Worm (Caenorhabditis elegans) whole organism, L4/young adult: ENCODE results near the gene gbb-1.

ENCODE experiments used
- W03F9.2 ChIP-seq: fragments of 150-350 bp; optimal IDR thresholded peaks from 2 replicates; lab custom pipeline; 2014; ENCODE audit warnings: missing biosample characterization, missing genetic modification characterization
- dao-5 ChIP-seq: sonication (generic microtip); optimal IDR thresholded peaks from 2 replicates; lab custom pipeline; 2016; ENCODE audit warnings: missing genotype, missing genetic modification characterization, moderate library complexity, missing compliant biosample characterization
- him-1 ChIP-seq: sonication (generic microtip); optimal IDR thresholded peaks from 2 replicates; lab custom pipeline; 2016; ENCODE audit warnings: missing genotype, missing genetic modification reagents, missing genetic modification characterization, missing compliant biosample characterization

gbb-1 gene

DNA sequence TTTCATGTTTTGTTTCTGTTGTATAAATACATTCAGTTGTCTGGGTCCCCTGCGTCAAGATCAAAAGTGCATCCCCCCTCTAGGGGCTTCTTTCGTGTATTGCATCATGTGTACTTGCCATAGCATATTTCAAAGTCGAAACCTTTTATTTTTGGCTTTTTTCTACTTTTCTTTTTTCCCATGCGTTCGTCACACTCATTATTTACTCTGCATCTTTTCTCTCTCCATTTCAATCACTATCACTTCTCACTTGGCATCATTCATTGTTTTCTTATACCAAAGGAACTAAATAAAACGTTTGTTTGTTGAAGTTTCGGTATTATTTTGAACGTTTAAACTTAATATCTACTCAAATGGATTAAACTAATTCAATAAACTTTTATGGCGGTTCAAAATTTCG, 18.2 kb upstream of the gbb-1 start:
- TF ChIP-seq dao-5 (tag; lab: Kevin White, UChicago) (no peak), him-1 (tag; lab: Kevin White, UChicago) (no peak)

DNA sequence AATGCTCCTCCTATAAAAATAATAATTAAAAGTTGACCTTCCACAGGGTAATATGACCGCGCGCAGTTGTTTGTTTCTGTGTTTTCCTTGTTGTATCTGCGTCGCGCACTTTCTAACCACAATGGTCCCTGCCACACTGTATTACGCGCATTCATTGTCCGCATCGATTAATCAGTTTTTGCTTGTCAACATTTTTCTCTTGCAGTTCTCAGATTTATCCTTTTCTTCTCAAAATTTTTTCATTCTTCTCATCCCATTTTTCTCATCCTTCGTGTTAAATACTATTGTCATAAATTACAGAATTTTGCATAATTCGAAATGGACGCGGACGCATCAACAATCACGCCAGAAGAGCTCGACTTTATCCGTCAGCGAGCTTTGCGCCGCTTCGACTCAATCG, 17.2 kb upstream of the gbb-1 start, which contains the start of gene pfk-1.1:
TSS of gene pfk-1.1 (plus strand) at position 301 of the 400 bp plus-strand sequence.
- TF ChIP-seq W03F9.2 (tag; lab: Kevin White, UChicago), result no peak
- no peak for TF ChIP-seq dao-5 (tag; lab: Kevin White, UChicago)
- no peak for TF ChIP-seq him-1 (tag; lab: Kevin White, UChicago)

DNA sequence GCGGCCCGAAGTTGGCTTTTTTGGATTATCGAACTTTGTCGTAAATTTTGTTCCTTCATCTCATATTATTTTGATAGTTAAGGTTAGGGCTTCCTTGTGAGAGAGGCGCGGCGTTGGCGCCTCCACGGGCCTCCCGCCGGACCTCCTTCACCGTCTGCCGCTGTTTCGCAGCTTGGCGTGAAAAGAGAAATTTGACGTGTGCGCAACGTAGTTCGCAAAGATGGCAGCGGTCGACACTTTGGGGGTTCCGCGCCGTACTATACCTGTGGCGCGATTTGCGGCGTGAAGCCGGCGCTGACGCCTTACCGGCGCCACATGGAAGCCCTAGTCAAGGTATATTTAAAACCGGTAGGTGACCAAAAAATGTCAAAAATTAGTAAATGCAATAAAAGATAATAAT, 15.4 kb upstream of the gbb-1 start:
- no peak for TF ChIP-seq dao-5 (tag; lab: Kevin White, UChicago)
- no peak for TF ChIP-seq W03F9.2 (tag; lab: Kevin White, UChicago)
- TF ChIP-seq him-1 (tag; lab: Kevin White, UChicago), result no peak

DNA sequence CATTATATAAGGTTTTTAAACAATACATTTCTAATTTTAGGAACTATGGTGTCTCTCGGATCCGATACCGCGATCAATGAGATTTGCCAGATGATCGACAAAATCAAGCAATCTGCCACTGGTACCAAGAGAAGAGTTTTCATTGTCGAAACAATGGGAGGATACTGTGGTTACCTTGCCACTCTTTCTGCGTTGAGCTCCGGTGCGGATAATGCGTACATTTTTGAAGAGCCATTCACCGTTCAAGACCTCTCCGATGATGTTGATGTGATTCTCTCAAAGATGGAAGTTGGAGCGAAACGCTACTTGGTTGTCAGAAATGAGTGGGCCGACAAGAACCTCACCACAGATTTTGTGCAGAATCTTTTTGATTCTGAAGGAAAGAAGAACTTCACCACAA, 14.1 kb upstream of the gbb-1 start:
- TF ChIP-seq him-1 (tag; lab: Kevin White, UChicago), result no peak
- no peak for TF ChIP-seq W03F9.2 (tag; lab: Kevin White, UChicago)
- TF ChIP-seq dao-5 (tag; lab: Kevin White, UChicago), result no peak

DNA sequence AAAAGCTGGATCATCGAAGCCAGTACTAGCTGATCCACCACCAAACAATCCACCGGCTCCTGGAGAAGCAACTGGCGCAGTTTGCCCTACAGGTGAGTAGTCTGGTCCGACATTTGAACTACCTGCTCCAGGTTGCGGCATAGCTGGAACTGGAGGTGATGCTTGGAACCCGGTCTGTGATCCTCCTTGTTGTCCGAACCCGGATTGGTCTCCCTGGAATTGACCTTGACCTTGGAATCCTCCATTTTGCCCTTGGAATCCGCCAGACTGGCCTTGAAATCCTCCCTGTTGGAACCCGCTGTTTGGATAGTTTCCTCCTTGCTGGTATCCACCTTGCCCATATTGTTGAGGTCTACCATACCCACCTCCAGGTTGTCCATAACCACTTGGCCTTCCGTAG, 11.8 kb upstream of the gbb-1 start:
- TF ChIP-seq him-1 (tag; lab: Kevin White, UChicago) (no peak), W03F9.2 (tag; lab: Kevin White, UChicago) (no peak), dao-5 (tag; lab: Kevin White, UChicago) (no peak)

DNA sequence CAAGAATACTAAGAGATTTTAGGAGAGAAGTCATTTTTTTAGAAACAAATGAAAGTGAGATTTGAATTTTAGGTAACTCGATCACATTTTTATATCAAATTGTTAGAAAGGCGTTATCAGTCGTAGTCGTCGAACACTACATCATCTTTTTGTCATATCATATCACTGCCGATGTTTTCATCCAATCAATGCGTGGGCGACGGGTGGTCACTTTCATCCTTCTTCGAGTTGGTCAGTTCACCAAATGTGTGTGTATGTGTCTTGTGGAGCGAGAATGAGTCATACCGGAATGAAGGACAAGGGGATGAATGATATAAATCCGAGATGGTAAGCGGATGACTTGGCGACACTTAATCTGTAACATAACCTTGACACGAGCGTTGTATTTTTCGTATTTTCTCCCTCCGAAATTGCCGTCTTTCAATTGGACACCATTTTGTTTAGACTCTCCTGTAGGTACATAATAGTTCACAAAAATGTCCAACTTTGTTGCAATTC, 11.2 kb upstream of the gbb-1 start, which contains the start of the genes Y41G9A.10 and Y41G9A.5:
TSS of gene Y41G9A.10 (minus strand) at position 51 of the 498 bp plus-strand sequence.
TSS of gene Y41G9A.5 (plus strand) at position 160 of the 498 bp plus-strand sequence.
- TF ChIP-seq dao-5 (tag; lab: Kevin White, UChicago), result no peak
- no peak for TF ChIP-seq W03F9.2 (tag; lab: Kevin White, UChicago)
- TF ChIP-seq him-1 (tag; lab: Kevin White, UChicago), result no peak

DNA sequence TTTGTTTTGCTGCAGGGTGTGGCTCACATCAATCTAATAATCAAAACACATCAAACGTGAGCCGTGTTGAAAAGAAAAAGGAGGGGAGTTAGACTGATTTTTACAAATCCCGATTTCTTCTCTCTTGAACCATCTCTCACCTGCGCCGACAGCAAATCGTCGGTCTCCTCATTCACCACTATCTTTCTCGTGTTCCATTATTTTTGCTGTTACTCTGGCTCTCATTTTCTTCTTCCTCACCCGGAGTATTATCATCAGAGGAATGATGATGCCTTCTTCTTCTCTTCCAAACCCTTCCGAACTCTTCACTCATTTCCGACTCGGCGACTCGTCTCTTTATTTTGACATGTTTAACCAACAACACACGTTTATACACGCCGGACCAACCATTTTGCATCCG, 7.5 kb upstream of the gbb-1 start:
- TF ChIP-seq dao-5 (tag; lab: Kevin White, UChicago) (no peak), W03F9.2 (tag; lab: Kevin White, UChicago) (no peak), him-1 (tag; lab: Kevin White, UChicago) (no peak)

DNA sequence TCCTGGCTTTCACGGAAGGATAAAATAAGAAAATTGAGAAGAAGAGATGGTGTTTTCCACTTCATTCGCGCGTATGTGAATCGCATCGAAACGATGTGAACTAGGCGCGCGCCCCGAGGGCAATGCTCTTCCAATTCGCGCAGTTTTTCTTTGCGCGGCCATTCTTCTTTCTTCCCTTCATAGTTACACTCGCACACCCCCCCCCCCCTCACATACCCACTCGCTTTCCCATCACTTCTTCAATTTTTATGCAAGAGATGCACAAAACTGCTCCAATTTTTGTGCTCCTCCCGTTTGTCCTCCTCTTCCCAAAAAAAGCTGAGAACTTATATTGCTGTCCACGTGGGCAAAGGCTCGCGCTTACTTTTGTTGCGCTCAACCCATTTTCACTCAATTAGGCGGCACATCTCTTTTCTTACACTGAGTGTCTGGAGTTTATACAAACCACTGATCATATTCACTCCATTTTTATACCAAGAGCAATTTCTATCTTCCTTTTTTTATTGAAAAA, 4.2 kb upstream of the gbb-1 start:
- TF ChIP-seq W03F9.2 (tag; lab: Kevin White, UChicago) (no peak), dao-5 (tag; lab: Kevin White, UChicago) (no peak), him-1 (tag; lab: Kevin White, UChicago) (no peak)

DNA sequence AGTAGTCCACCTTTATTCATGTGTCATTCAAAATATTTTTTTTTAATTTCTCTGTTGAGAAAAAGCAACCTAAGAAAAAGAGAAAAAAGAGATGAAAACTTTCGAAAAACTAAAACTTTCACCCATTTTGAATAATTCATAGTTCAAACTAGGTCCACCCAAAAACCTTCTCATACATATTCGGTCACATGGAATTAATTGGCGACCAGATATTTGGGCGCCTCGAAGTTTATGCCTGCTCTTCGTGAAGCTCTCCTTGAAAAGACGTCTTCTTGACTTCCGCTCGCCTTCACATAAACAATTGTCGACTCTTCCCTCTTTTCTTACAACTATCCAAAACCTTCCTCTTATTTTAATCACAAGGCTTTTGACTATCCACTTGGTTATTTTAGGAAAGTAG, 2.1 kb upstream of the gbb-1 start:
- TF ChIP-seq him-1 (tag; lab: Kevin White, UChicago), result no peak
- no peak for TF ChIP-seq dao-5 (tag; lab: Kevin White, UChicago)
- no peak for TF ChIP-seq W03F9.2 (tag; lab: Kevin White, UChicago)

DNA sequence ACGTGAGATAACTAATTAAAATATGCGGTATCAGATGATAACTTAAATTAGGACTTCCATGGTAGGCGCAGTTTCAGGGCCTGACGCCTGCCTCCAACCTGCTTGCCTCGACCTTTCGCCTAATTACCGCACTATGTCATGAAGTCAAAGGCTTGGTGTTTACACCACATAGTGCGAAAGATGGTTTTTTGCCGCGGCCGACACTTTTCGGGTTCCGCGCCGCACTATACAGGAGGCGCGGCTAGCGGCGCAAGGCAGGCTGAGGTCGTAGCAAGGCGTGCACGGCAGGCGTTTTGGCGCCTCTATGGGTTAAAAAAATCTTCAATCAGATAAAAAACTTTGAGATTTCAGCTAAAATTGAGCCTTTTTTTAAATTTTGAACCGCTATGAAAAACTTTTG, 3.0 kb downstream of the gbb-1 start:
- TF ChIP-seq W03F9.2 (tag; lab: Kevin White, UChicago), result no peak
- TF ChIP-seq dao-5 (tag; lab: Kevin White, UChicago), result no peak
- TF ChIP-seq him-1 (tag; lab: Kevin White, UChicago), result no peak

DNA sequence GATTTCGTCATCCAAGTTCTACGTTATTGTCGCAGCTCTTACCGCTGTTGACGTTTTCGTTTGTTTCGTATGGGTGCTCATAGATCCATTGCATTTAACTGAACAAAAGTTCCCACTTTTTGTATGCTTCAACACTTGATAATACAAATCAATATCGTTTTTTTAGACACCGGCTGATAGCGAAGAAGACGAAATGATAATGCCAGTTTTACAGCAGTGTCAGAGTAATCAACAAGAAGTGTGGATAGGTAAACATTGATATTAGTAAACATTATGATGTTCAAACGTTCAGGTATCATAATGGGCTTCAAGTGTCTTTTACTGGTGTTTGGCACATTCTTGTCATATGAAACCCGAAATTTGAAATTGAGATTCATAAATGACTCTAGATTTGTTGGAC, 8.5 kb downstream of the gbb-1 start:
- no peak for TF ChIP-seq him-1 (tag; lab: Kevin White, UChicago)
- no peak for TF ChIP-seq W03F9.2 (tag; lab: Kevin White, UChicago)
- TF ChIP-seq dao-5 (tag; lab: Kevin White, UChicago), result no peak

DNA sequence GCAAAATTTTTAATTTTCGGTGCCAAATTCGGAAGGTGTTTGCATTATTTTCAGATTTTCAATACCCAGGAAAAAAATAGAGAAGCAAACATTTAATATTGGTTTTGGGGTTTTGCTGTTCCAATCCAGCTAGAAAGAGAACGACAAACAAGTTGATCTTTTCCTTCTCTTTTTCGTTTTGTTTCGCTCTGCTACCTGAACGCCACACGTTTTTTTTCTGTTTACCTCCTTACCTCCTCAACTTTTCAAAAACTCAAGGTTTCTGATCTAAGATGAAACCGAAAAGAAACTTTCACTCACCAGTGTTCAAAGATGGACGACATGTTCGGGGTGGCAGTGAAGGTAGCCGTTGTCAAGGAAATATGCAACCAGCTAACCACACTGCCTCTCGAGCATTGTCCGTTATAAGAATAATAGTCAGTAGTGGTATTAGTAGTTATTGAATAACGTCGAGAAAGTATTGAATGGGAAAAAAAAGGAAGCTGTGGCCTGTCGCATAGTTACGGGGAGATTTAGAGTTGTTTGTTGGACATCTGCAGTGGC, 11.8 kb downstream of the gbb-1 start:
- no peak for TF ChIP-seq W03F9.2 (tag; lab: Kevin White, UChicago)
- no peak for TF ChIP-seq dao-5 (tag; lab: Kevin White, UChicago)
- TF ChIP-seq him-1 (tag; lab: Kevin White, UChicago), result no peak

DNA sequence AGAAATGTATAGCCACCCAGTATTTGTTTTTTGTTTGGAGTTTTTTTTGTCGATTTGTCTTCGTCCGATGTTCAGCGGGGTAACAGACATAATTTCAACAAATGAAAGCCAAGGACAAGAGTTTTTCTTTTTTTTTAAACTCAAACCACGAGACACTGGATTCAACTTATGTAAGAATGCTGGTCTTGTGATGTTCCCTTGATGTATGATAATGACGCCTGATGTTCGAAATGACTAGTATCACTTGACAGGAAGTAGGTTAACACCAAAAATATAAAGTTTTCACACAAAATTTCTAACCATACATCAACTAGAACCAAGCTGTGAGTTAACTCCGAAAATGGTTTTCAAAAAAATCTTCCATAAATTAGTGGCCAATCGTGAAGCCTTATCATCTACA, 12.5 kb downstream of the gbb-1 start:
- TF ChIP-seq W03F9.2 (tag; lab: Kevin White, UChicago) (no peak), him-1 (tag; lab: Kevin White, UChicago) (no peak), dao-5 (tag; lab: Kevin White, UChicago) (no peak)

DNA sequence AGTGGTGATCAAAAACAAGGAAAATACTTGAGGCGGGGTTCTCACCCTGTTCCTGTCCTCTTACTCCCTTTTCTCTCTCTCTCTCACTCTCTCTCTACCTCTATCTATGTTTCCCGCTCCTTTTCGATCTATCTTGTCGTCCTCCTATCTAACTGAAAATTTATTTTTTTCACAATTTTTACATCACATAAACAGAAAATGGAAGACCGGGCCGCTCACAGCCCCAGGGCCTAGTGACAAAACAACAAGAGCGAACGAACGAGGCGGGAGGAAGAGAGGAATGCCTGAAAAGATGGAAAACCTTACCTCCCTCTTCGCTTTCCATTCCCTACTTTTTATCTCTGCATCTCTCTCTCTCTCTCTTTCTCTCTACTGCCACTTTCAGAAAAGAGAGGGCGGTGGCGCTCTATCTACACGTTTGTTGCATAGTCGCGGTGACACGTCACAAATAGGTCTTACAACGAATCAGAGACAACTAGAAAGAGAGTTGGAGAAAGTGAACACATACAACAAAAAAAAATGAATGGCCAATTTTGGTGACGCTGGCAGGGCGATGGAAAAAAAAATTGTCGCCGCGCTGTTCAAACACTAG, 13.2 kb downstream of the gbb-1 start:
- TF ChIP-seq dao-5 (tag; lab: Kevin White, UChicago) (no peak), him-1 (tag; lab: Kevin White, UChicago) (no peak), W03F9.2 (tag; lab: Kevin White, UChicago) (no peak)
